Fruit fly (Drosophila melanogaster): ENCODE results near the gene CG5466.

Gene CG5466

DNA sequence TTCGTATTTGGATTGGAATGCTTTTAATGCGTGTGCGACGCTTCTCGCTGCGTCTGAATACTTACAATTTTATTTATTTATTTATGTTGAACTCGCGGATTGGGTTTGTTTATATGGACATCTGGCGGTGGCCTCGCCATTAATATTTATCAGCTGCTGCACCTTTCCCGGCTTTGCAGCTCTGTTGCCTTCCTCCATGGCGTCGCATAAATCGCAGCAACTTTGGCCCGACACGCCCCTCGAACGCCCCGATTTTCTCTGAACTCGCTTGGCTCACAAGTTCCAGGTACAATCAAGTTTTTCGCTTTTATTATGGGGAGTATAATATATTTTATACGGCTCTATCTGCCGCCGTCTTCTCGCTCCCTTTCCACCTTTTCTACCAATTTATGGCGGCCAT lies 17.6 kb upstream of the CG5466 start:
- TF ChIP-seq tj (GFP tag; optimal IDR thresholded peaks at IDR 0.05): no peak
- no peak for TF ChIP-seq CG7045 (GFP tag; optimal IDR thresholded peaks at IDR 0.05)
- no peak for TF ChIP-seq ovo (GFP tag; optimal IDR thresholded peaks at IDR 0.05)
- no peak for TF ChIP-seq kay (GFP tag; ENCODE audit: borderline replicate concordance)
- TF ChIP-seq CG12768 (GFP tag; optimal IDR thresholded peaks at IDR 0.05): no peak
- TF ChIP-seq cnc (optimal IDR thresholded peaks at IDR 0.05): no peak
- no peak for TF ChIP-seq Hr96 (GFP tag; optimal IDR thresholded peaks at IDR 0.05)
- TF ChIP-seq CG14711 (tag; optimal IDR thresholded peaks at IDR 0.05): no peak
- no peak for TF ChIP-seq Clk (GFP tag; optimal IDR thresholded peaks at IDR 0.05)
- TF ChIP-seq CG5204 (GFP tag; optimal IDR thresholded peaks at IDR 0.05): no peak
- TF ChIP-seq Mnt (GFP tag; optimal IDR thresholded peaks at IDR 0.05): no peak
- TF ChIP-seq CG11617 (GFP tag; optimal IDR thresholded peaks at IDR 0.05): no peak
- TF ChIP-seq cic (GFP tag; optimal IDR thresholded peaks at IDR 0.05): no peak
- TF ChIP-seq CG33017 (tag; optimal IDR thresholded peaks at IDR 0.05): no peak
- no peak for TF ChIP-seq toe (GFP tag; optimal IDR thresholded peaks at IDR 0.05)
- no peak for TF ChIP-seq CG7101 (tag; optimal IDR thresholded peaks at IDR 0.05)
- TF ChIP-seq Crg-1 (GFP tag; optimal IDR thresholded peaks at IDR 0.05): no peak
- TF ChIP-seq pad (GFP tag; optimal IDR thresholded peaks at IDR 0.05): no peak
- no peak for TF ChIP-seq CG1620 (GFP tag; optimal IDR thresholded peaks at IDR 0.05)

DNA sequence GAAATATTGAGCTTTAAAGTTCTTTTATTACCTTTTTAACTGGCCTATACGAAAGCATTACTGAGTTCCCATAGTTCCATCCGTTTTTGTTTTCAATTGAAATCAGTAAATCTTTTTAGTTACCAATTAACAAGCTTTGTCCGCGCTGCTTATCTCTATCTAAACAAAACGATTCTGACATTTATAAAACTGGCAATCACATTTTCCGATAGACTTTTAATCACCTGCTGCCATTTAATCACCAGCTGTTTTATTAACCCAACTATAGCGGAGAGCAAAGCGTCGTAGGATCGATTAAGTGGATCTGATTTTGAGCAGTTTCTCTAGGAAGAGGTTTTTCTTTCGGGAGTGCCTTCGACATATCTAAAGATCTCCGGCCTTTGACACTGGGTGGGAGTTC lies 15.1 kb upstream of the CG5466 start:
- TF ChIP-seq tj (GFP tag; optimal IDR thresholded peaks at IDR 0.05) (no peak), kay (GFP tag; ENCODE audit: borderline replicate concordance) (peak; percentile 32), CG14711 (tag; optimal IDR thresholded peaks at IDR 0.05) (no peak), CG7045 (GFP tag; optimal IDR thresholded peaks at IDR 0.05) (no peak), Crg-1 (GFP tag; optimal IDR thresholded peaks at IDR 0.05) (no peak), ovo (GFP tag; optimal IDR thresholded peaks at IDR 0.05) (no peak), pad (GFP tag; optimal IDR thresholded peaks at IDR 0.05) (no peak)

DNA sequence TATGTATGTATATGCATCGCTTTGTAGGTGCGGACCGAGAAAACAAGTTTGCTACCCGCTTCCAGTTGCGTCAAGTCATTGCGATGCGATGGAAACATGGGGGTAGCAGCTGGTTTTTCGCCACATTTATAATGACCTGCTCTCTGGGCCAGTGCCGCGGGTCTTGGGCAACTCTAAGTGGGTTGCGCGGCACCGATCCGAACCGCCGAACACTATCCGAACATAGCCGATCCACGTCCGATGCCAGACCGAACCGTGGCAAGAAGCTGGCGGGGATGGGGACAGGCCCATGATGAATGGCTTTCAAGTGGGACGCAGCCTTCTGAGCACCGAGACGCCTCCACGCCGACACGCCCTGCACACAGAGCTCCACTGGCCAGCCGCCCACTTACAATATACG lies 13.6 kb upstream of the CG5466 start:
- TF ChIP-seq bab1 (GFP tag; optimal IDR thresholded peaks at IDR 0.05): no peak
- TF ChIP-seq toe (GFP tag; optimal IDR thresholded peaks at IDR 0.05): no peak
- TF ChIP-seq cic (GFP tag; optimal IDR thresholded peaks at IDR 0.05): no peak
- no peak for TF ChIP-seq CG33017 (tag; optimal IDR thresholded peaks at IDR 0.05)
- TF ChIP-seq Mnt (GFP tag; optimal IDR thresholded peaks at IDR 0.05): no peak
- TF ChIP-seq CG11617 (GFP tag; optimal IDR thresholded peaks at IDR 0.05): no peak
- TF ChIP-seq pad (GFP tag; optimal IDR thresholded peaks at IDR 0.05): no peak
- no peak for TF ChIP-seq tj (GFP tag; optimal IDR thresholded peaks at IDR 0.05)
- no peak for TF ChIP-seq Crg-1 (GFP tag; optimal IDR thresholded peaks at IDR 0.05)
- no peak for TF ChIP-seq CG14711 (tag; optimal IDR thresholded peaks at IDR 0.05)
- no peak for TF ChIP-seq kay (GFP tag; ENCODE audit: borderline replicate concordance)
- no peak for TF ChIP-seq CG12768 (GFP tag; optimal IDR thresholded peaks at IDR 0.05)
- TF ChIP-seq CG5204 (GFP tag; optimal IDR thresholded peaks at IDR 0.05): no peak
- no peak for TF ChIP-seq CG7101 (tag; optimal IDR thresholded peaks at IDR 0.05)

DNA sequence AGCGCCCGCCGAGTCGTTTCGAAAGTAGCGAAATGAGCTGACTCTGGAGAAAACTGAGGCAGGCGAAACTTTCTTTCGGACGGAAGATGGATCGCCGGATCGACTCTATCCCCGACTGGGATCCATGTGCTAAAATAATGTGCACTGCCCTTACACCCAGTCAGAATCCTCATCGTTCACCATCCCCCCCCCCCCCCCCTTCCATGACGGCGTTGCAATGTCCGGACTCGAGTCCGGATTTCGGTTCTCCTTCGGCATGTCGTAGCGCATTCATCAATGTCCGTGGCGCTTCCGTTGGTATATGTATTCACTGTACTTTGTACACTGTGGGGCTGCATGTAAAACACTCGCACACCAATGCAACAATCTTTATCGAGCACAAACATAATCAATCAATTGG lies 12.6 kb upstream of the CG5466 start:
- TF ChIP-seq cic (GFP tag; optimal IDR thresholded peaks at IDR 0.05) (no peak), CG7045 (GFP tag; optimal IDR thresholded peaks at IDR 0.05) (no peak), toe (GFP tag; optimal IDR thresholded peaks at IDR 0.05) (no peak), kay (GFP tag; ENCODE audit: borderline replicate concordance) (no peak), CG11617 (GFP tag; optimal IDR thresholded peaks at IDR 0.05) (no peak), CG1620 (GFP tag; optimal IDR thresholded peaks at IDR 0.05) (no peak), cnc (optimal IDR thresholded peaks at IDR 0.05) (no peak), CG14711 (tag; optimal IDR thresholded peaks at IDR 0.05) (no peak)

DNA sequence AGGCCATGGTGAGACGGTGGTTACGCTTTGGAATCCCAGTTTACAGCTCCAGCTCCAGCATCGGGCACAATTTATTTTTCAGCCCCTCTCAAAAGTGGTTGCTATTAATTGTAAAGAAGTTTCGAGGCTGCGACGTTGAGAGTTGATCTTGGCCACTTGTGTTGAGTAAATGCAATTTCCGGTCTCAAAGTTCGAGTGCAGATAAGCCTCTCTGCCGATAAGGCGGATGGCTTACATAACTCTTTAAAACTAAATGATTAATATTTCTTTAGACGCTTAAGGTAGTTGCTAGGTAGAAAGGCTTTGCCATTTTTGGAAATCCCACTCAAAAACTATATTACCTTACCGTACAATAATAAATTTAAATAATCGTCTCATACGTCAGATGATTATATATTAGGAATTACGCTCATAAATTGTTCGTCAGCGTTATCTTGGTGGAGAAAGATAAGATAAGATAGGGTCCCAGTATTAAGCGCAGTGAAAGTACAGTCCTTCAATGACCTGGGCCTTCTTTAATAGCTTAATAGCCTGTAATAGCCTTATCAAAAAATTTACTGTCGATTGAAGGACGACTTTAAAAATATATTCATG lies 12.0 kb upstream of the CG5466 start:
- TF ChIP-seq Clk (GFP tag; optimal IDR thresholded peaks at IDR 0.05) (no peak), kay (GFP tag; ENCODE audit: borderline replicate concordance) (peak; percentile 78), CG5204 (GFP tag; optimal IDR thresholded peaks at IDR 0.05) (peak; percentile 32), CG33017 (tag; optimal IDR thresholded peaks at IDR 0.05) (peak; percentile 25), Mnt (GFP tag; optimal IDR thresholded peaks at IDR 0.05) (no peak)

DNA sequence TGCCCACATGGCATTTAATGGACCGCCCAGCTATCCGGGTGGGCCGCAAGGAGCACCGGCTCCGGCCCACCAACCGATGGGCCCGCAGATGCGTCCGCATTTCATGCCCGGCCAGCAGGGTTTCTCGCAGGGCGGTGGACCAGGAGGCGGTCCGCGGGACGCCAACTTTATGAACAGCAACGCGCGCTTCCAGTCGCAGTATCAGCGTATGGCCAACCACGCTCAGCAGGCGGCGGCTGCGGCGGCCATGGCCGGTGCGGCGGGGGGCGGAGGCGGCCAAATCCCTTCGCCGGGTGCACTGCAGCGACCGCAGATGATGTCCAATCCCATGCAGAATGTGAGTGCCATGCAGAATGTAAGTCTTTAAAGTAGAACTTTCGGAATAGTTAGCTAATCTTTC lies 9.5 kb upstream of the CG5466 start:
- TF ChIP-seq tj (GFP tag; optimal IDR thresholded peaks at IDR 0.05): no peak
- TF ChIP-seq CG7045 (GFP tag; optimal IDR thresholded peaks at IDR 0.05): no peak
- TF ChIP-seq Crg-1 (GFP tag; optimal IDR thresholded peaks at IDR 0.05): no peak

DNA sequence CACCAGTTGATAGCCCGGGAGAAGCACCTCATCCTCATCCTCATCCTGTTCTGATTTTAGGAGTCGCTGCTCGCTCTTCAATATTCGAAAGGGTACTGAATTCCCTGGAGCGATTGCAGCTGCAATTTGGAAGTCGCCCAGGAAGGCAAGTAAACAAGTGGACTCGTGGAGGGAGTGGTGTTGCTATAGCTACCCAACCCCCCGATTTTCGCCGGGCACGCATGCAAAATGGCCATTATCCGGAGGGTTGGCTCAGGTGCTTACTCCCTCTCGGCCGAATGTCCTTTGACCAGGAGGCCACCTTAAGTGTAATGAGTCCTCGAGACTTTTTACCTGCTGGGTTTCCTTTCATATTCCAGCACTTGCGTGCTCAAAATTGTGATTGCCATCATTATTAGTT lies 882 bp upstream of the CG5466 start, which contains the start of gene CG15923:
Gene CG15923 (minus strand): TSS at position 101 of the 400 bp plus-strand sequence.
- TF ChIP-seq CG7045 (GFP tag; optimal IDR thresholded peaks at IDR 0.05) (no peak), Mnt (GFP tag; optimal IDR thresholded peaks at IDR 0.05) (no peak), kay (GFP tag; ENCODE audit: borderline replicate concordance) (no peak), bab1 (GFP tag; optimal IDR thresholded peaks at IDR 0.05) (no peak), CG33017 (tag; optimal IDR thresholded peaks at IDR 0.05) (no peak), CG11617 (GFP tag; optimal IDR thresholded peaks at IDR 0.05) (no peak), Crg-1 (GFP tag; optimal IDR thresholded peaks at IDR 0.05) (no peak), Clk (GFP tag; optimal IDR thresholded peaks at IDR 0.05) (no peak), CG5204 (GFP tag; optimal IDR thresholded peaks at IDR 0.05) (no peak), CG1620 (GFP tag; optimal IDR thresholded peaks at IDR 0.05) (no peak), cnc (optimal IDR thresholded peaks at IDR 0.05) (no peak)
